Fruit fly (Drosophila melanogaster) S2 (cell line): ENCODE results near the gene RnrL.

Experiments used
- CG8478 ChIP-seq: fragments of >200 bp; optimal IDR thresholded peaks from 2 replicates; lab custom pipeline; 2018
- CTCF ChIP-seq, 2 experiments: fragments of >200 bp; optimal IDR thresholded peaks; 2 replicates each; lab custom pipeline; 2018

dm6 chr2L:10299077-10299809, 28.5 kb downstream of the RnrL start:
- TF ChIP-seq CTCF (optimal IDR thresholded peaks at IDR 0.05; lab: Kevin White, UChicago) (no peak), CG8478 (no peak)
